Worm (Caenorhabditis elegans) whole organism, early embryonic: ENCODE data around the gene hlh-32.

Experiments used
- B0310.2 ChIP-seq: sonication (generic microtip); optimal IDR thresholded peaks from 2 replicates; lab custom pipeline; 2016; ENCODE audit warnings: mild to moderate bottlenecking, missing genetic modification characterization, missing compliant biosample characterization
- F13C5.2 ChIP-seq: sonication (generic microtip); optimal IDR thresholded peaks from 2 replicates; lab custom pipeline; 2017; ENCODE audit warnings: mild to moderate bottlenecking, missing genetic modification characterization, inconsistent platforms, missing compliant biosample characterization
- aly-1 ChIP-seq: sonication (generic microtip); optimal IDR thresholded peaks from 2 replicates; lab custom pipeline; 2016; ENCODE audit warnings: missing genetic modification characterization, missing compliant biosample characterization
- ama-1 ChIP-seq: fragments of 150-350 bp; optimal IDR thresholded peaks from 2 replicates; lab custom pipeline; 2014
- ceh-13 ChIP-seq: fragments of 200-800 bp; sonication (Bioruptor generic); optimal IDR thresholded peaks from 2 replicates; lab custom pipeline; 2018; ENCODE audit warnings: mild to moderate bottlenecking, missing genetic modification characterization, missing compliant biosample characterization
- ceh-36 ChIP-seq: sonication (generic microtip); optimal IDR thresholded peaks from 2 replicates; lab custom pipeline; 2016; ENCODE audit warnings: missing genetic modification characterization, inconsistent platforms, missing compliant biosample characterization
- ets-7 ChIP-seq: sonication (generic microtip); optimal IDR thresholded peaks from 2 replicates; lab custom pipeline; 2016; ENCODE audit warnings: missing genotype, missing genetic modification characterization, missing compliant biosample characterization
- flt-1 ChIP-seq: fragments of 200-800 bp; sonication (Bioruptor generic); IDR thresholded peaks from 2 replicates; pipeline ENCODE4 v1.3.6; 2022; ENCODE audit warnings: missing genetic modification characterization, missing compliant biosample characterization
- hmbx-1 ChIP-seq: sonication (generic microtip); optimal IDR thresholded peaks from 2 replicates; lab custom pipeline; 2016; ENCODE audit warnings: mild to moderate bottlenecking, missing genetic modification characterization, missing compliant biosample characterization
- hmg-4 ChIP-seq: fragments of 200-800 bp; sonication (Bioruptor generic); optimal IDR thresholded peaks from 2 replicates; lab custom pipeline; 2018; ENCODE audit warnings: mild to moderate bottlenecking, missing genetic modification characterization, missing compliant biosample characterization
- hnd-1 ChIP-seq: sonication (generic microtip); optimal IDR thresholded peaks from 2 replicates; lab custom pipeline; 2016; ENCODE audit warnings: missing genetic modification characterization, missing compliant biosample characterization
- pes-1 ChIP-seq: fragments of 200-800 bp; sonication (Bioruptor generic); IDR thresholded peaks from 2 replicates; pipeline ENCODE4 v1.3.6; 2022; ENCODE audit warnings: missing genetic modification reagents, missing genetic modification characterization, missing compliant biosample characterization
- scrt-1 ChIP-seq: fragments of 200-800 bp; sonication (Bioruptor generic); IDR thresholded peaks from 2 replicates; pipeline ENCODE4 v1.3.6; 2022; ENCODE audit warnings: missing genetic modification characterization, missing compliant biosample characterization
- sea-1 ChIP-seq: fragments of 200-800 bp; sonication (Bioruptor generic); conservative IDR thresholded peaks from 2 replicates; pipeline ENCODE4 v1.3.6; 2022; ENCODE audit warnings: missing genetic modification characterization, missing compliant biosample characterization
- tbx-11 ChIP-seq: fragments of 200-800 bp; sonication (Bioruptor generic); IDR thresholded peaks from 2 replicates; pipeline ENCODE4 v1.3.6; 2022; ENCODE audit warnings: missing genetic modification characterization, missing compliant biosample characterization
- tbx-37 ChIP-seq: fragments of 200-800 bp; sonication (Bioruptor generic); conservative IDR thresholded peaks from 2 replicates; pipeline ENCODE4 v1.3.6; 2022; ENCODE audit warnings: missing genetic modification reagents, missing genetic modification characterization, missing compliant biosample characterization
- tra-4 ChIP-seq: sonication (generic microtip); optimal IDR thresholded peaks from 2 replicates; lab custom pipeline; 2017; ENCODE audit warnings: missing genetic modification characterization, missing compliant biosample characterization

Gene hlh-32

ce11 chrIV:16132164-16132563 lies at the start of gene hlh-32:
hlh-32 (plus strand) TSS chrIV:16132464.
- TF ChIP-seq flt-1 (GFP tag; lab: Robert Waterston, UW), result no peak
- TF ChIP-seq ets-7 (tag; lab: Kevin White, UChicago), result no peak
- TF ChIP-seq tra-4 (tag; lab: Kevin White, UChicago), result no peak
- TF ChIP-seq ama-1 (lab: Kevin White, UChicago), result no peak

DNA sequence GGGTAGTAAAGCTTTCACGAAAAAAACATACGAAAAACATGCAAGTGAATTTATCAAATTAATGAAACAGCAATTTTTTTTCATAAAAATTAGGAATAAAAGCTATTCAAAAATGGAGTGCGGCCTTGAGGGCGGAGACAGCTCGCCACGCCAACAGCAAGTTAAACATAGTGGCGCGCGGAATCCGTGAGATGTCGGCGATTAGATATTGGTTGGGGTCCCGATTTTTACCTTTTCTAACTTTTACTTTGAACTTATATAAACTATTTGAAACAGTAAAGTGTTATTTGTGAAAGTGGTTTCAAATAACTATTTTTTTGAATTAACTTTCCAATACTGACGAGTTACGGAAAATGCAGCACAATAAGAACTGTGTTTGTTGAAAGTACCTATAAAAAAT lies 46.6 kb upstream of the hlh-32 start:
- no peak for TF ChIP-seq tbx-37 (GFP tag; lab: Robert Waterston, UW)
- TF ChIP-seq scrt-1 (GFP tag; lab: Robert Waterston, UW), result no peak
- no peak for TF ChIP-seq hnd-1 (tag; lab: Kevin White, UChicago)
- TF ChIP-seq F13C5.2 (tag; lab: Kevin White, UChicago), result no peak
- no peak for TF ChIP-seq ceh-36 (tag; lab: Kevin White, UChicago)
- TF ChIP-seq ets-7 (tag; lab: Kevin White, UChicago), result no peak
- TF ChIP-seq hmbx-1, result no peak
- no peak for TF ChIP-seq tbx-11 (GFP tag; lab: Robert Waterston, UW)
- no peak for TF ChIP-seq B0310.2 (tag; lab: Kevin White, UChicago)
- no peak for TF ChIP-seq ceh-13 (GFP tag; lab: Kevin White, UChicago)
- no peak for TF ChIP-seq pes-1 (GFP tag; lab: Robert Waterston, UW)
- no peak for TF ChIP-seq aly-1 (tag; lab: Kevin White, UChicago)
- TF ChIP-seq sea-1 (GFP tag; lab: Robert Waterston, UW), result no peak

- TF ChIP-seq ceh-36 (tag; lab: Kevin White, UChicago), result no peak
- no peak for TF ChIP-seq aly-1 (tag; lab: Kevin White, UChicago)
- TF ChIP-seq flt-1 (GFP tag; lab: Robert Waterston, UW), result no peak
- no peak for TF ChIP-seq pes-1 (GFP tag; lab: Robert Waterston, UW)
- TF ChIP-seq ama-1 (lab: Kevin White, UChicago), result no peak
- no peak for TF ChIP-seq ceh-13 (GFP tag; lab: Kevin White, UChicago)
- no peak for TF ChIP-seq ets-7 (tag; lab: Kevin White, UChicago)
- TF ChIP-seq B0310.2 (tag; lab: Kevin White, UChicago), result no peak
- TF ChIP-seq tra-4 (tag; lab: Kevin White, UChicago), result no peak
- no peak for TF ChIP-seq tbx-11 (GFP tag; lab: Robert Waterston, UW)
- TF ChIP-seq sea-1 (GFP tag; lab: Robert Waterston, UW), result no peak
Measured at ce11 chrIV:16119577-16119976, 12.7 kb upstream of the hlh-32 start.

- no peak for TF ChIP-seq flt-1 (GFP tag; lab: Robert Waterston, UW)
- no peak for TF ChIP-seq tra-4 (tag; lab: Kevin White, UChicago)
- no peak for TF ChIP-seq hmbx-1
- TF ChIP-seq ceh-36 (tag; lab: Kevin White, UChicago), result no peak
- TF ChIP-seq ceh-13 (GFP tag; lab: Kevin White, UChicago), result no peak
- no peak for TF ChIP-seq pes-1 (GFP tag; lab: Robert Waterston, UW)
- no peak for TF ChIP-seq scrt-1 (GFP tag; lab: Robert Waterston, UW)
- no peak for TF ChIP-seq ama-1 (lab: Kevin White, UChicago)
Measured at ce11 chrIV:16125777-16126176, 6.5 kb upstream of the hlh-32 start.

- TF ChIP-seq tbx-37 (GFP tag; lab: Robert Waterston, UW) (no peak), hmg-4 (no peak), scrt-1 (GFP tag; lab: Robert Waterston, UW) (no peak), tra-4 (tag; lab: Kevin White, UChicago) (no peak), ceh-13 (GFP tag; lab: Kevin White, UChicago) (no peak), hnd-1 (tag; lab: Kevin White, UChicago) (no peak), hmbx-1 (no peak)
Measured at ce11 chrIV:16133776-16134175, 1.5 kb downstream of the hlh-32 start.

ce11 chrIV:16138765-16139164 lies 6.5 kb downstream of the hlh-32 start:
- TF ChIP-seq aly-1 (tag; lab: Kevin White, UChicago), result no peak
- TF ChIP-seq ama-1 (lab: Kevin White, UChicago), result no peak
- no peak for TF ChIP-seq tbx-37 (GFP tag; lab: Robert Waterston, UW)
- no peak for TF ChIP-seq tbx-11 (GFP tag; lab: Robert Waterston, UW)
- TF ChIP-seq hmbx-1, result no peak
- TF ChIP-seq ceh-13 (GFP tag; lab: Kevin White, UChicago), result no peak
- TF ChIP-seq ceh-36 (tag; lab: Kevin White, UChicago), result no peak
- no peak for TF ChIP-seq hnd-1 (tag; lab: Kevin White, UChicago)
- TF ChIP-seq sea-1 (GFP tag; lab: Robert Waterston, UW), result no peak
- TF ChIP-seq flt-1 (GFP tag; lab: Robert Waterston, UW), result no peak
- TF ChIP-seq ets-7 (tag; lab: Kevin White, UChicago), result no peak
- TF ChIP-seq B0310.2 (tag; lab: Kevin White, UChicago), result no peak
- no peak for TF ChIP-seq F13C5.2 (tag; lab: Kevin White, UChicago)

DNA sequence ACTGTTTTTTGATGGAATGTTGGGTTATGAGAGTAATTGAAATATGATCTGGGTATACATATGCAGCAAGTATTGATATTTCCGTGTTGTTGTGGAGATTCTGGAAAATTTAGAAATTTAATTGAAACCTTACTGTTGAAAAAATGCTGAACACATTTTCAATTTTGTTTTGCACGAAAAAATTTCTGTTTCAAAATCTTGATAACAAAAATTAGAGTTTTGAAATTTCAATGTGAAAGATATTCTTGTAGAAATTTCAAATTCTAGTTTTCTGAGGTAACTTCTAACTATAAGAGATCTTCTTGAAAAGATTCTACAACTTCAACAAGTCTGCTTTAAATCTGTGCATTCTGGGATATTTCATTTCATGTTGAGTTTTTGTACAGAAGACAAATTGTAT lies 13.8 kb downstream of the hlh-32 start:
- TF ChIP-seq ama-1 (lab: Kevin White, UChicago), result no peak
- TF ChIP-seq ceh-13 (GFP tag; lab: Kevin White, UChicago), result no peak
- TF ChIP-seq hnd-1 (tag; lab: Kevin White, UChicago), result no peak
- no peak for TF ChIP-seq tbx-37 (GFP tag; lab: Robert Waterston, UW)
- TF ChIP-seq pes-1 (GFP tag; lab: Robert Waterston, UW), result no peak
- no peak for TF ChIP-seq ets-7 (tag; lab: Kevin White, UChicago)
- no peak for TF ChIP-seq ceh-36 (tag; lab: Kevin White, UChicago)
- TF ChIP-seq F13C5.2 (tag; lab: Kevin White, UChicago), result no peak
- TF ChIP-seq B0310.2 (tag; lab: Kevin White, UChicago), result no peak
- no peak for TF ChIP-seq scrt-1 (GFP tag; lab: Robert Waterston, UW)
- no peak for TF ChIP-seq hmg-4
- no peak for TF ChIP-seq flt-1 (GFP tag; lab: Robert Waterston, UW)
- no peak for TF ChIP-seq hmbx-1
- TF ChIP-seq tra-4 (tag; lab: Kevin White, UChicago), result no peak
- no peak for TF ChIP-seq sea-1 (GFP tag; lab: Robert Waterston, UW)
- TF ChIP-seq tbx-11 (GFP tag; lab: Robert Waterston, UW), result no peak
